Fruit fly (Drosophila melanogaster) whole organism, embryonic: Measurements from ENCODE around the gene Synd.

Experiments used
- Aef1 ChIP-seq: fragments of 200-800 bp; sonication (Bioruptor generic); IDR thresholded peaks from 3 replicates; pipeline ENCODE4 v1.3.6; 2022; ENCODE audit warnings: missing biosample characterization, missing genetic modification characterization
- Antp ChIP-seq: fragments of 200-800 bp; sonication (Bioruptor generic); optimal IDR thresholded peaks from 3 replicates; lab custom pipeline; 2016; ENCODE audit warnings: missing biosample characterization, missing genetic modification characterization
- CG11093 ChIP-seq: fragments of 200-800 bp; sonication (Bioruptor generic); IDR thresholded peaks from 3 replicates; pipeline ENCODE4 v1.3.6; 2022; ENCODE audit warnings: missing biosample characterization, missing genetic modification characterization
- CG12942 ChIP-seq: fragments of 200-800 bp; sonication (Bioruptor generic); optimal IDR thresholded peaks from 3 replicates; lab custom pipeline; 2016; ENCODE audit warnings: missing biosample characterization, missing genetic modification characterization
- CG13296 ChIP-seq: fragments of 200-800 bp; sonication (Bioruptor generic); optimal IDR thresholded peaks from 3 replicates; lab custom pipeline; 2018; ENCODE audit warnings: missing biosample characterization, mild to moderate bottlenecking, missing genetic modification characterization
- CG14667 ChIP-seq: fragments of 200-800 bp; sonication (Bioruptor generic); IDR thresholded peaks from 2 replicates; pipeline ENCODE4 v1.3.6; 2022; ENCODE audit warnings: missing biosample characterization, missing genetic modification characterization
- CG1602 ChIP-seq: fragments of 200-800 bp; sonication (Bioruptor generic); optimal IDR thresholded peaks from 3 replicates; lab custom pipeline; 2016; ENCODE audit warnings: missing biosample characterization, missing genetic modification characterization
- CG17568 ChIP-seq: fragments of 200-800 bp; sonication (Bioruptor generic); optimal IDR thresholded peaks from 2 replicates; lab custom pipeline; 2018; ENCODE audit warnings: missing biosample characterization, mild to moderate bottlenecking, missing genetic modification characterization, moderate library complexity
- CG17912 ChIP-seq: fragments of 200-800 bp; sonication (Bioruptor generic); optimal IDR thresholded peaks from 2 replicates; lab custom pipeline; 2018; ENCODE audit warnings: missing biosample characterization, mild to moderate bottlenecking, missing genetic modification characterization
- CG2116 ChIP-seq: fragments of 200-800 bp; sonication (Bioruptor generic); optimal IDR thresholded peaks from 3 replicates; lab custom pipeline; 2018; ENCODE audit warnings: missing biosample characterization, mild to moderate bottlenecking, missing genetic modification characterization
- CG2129 ChIP-seq: fragments of 200-800 bp; sonication (Bioruptor generic); IDR thresholded peaks from 2 replicates; pipeline ENCODE4 v1.3.6; 2022; ENCODE audit warnings: missing biosample characterization, missing genetic modification characterization; ENCODE audit not compliant: partially characterized antibody
- CG2875 ChIP-seq: fragments of 200-800 bp; sonication (Bioruptor generic); optimal IDR thresholded peaks from 2 replicates; lab custom pipeline; 2017; ENCODE audit warnings: missing biosample characterization, mild to moderate bottlenecking, missing genetic modification characterization, missing genetic modification reagents
- CG30020 ChIP-seq: fragments of 200-800 bp; optimal IDR thresholded peaks from 2 replicates; lab custom pipeline; 2019; ENCODE audit warnings: missing biosample characterization, mild to moderate bottlenecking, missing genetic modification characterization, moderate library complexity
- CG32772 ChIP-seq: fragments of 200-800 bp; sonication (Bioruptor generic); IDR thresholded peaks from 2 replicates; pipeline ENCODE4 v1.3.6; 2022; ENCODE audit warnings: missing biosample characterization, missing genetic modification characterization
- CG34224 ChIP-seq: fragments of 200-800 bp; sonication (Bioruptor generic); IDR thresholded peaks from 3 replicates; pipeline ENCODE4 v1.3.6; 2022; ENCODE audit warnings: missing biosample characterization, missing genetic modification characterization; ENCODE audit not compliant: partially characterized antibody
- CG34422 ChIP-seq: fragments of 200-800 bp; sonication (Bioruptor generic); IDR thresholded peaks from 3 replicates; pipeline ENCODE4 v1.3.6; 2022; ENCODE audit warnings: missing biosample characterization, missing genetic modification characterization
- CG4730 ChIP-seq: fragments of 200-800 bp; sonication (Bioruptor generic); IDR thresholded peaks from 2 replicates; pipeline ENCODE4 v1.3.6; 2022; ENCODE audit warnings: missing biosample characterization, missing genetic modification characterization
- CG5180 ChIP-seq: fragments of 200-800 bp; sonication (Bioruptor generic); optimal IDR thresholded peaks from 3 replicates; lab custom pipeline; 2017; ENCODE audit warnings: missing biosample characterization, missing genetic modification characterization, mild to moderate bottlenecking, moderate library complexity, missing genetic modification reagents
- CG6254 ChIP-seq: fragments of 200-800 bp; sonication (Bioruptor generic); optimal IDR thresholded peaks from 3 replicates; lab custom pipeline; 2017; ENCODE audit warnings: mild to moderate bottlenecking, missing biosample characterization, missing genetic modification reagents, missing genetic modification characterization
- CG6689 ChIP-seq: fragments of 200-800 bp; sonication (Bioruptor generic); IDR thresholded peaks from 2 replicates; pipeline ENCODE4 v1.3.6; 2022; ENCODE audit warnings: missing biosample characterization, missing genetic modification characterization
- CG6813 ChIP-seq: fragments of 200-800 bp; sonication (Bioruptor generic); optimal IDR thresholded peaks from 2 replicates; lab custom pipeline; 2017; ENCODE audit warnings: missing biosample characterization, missing genetic modification characterization, mild to moderate bottlenecking, moderate library complexity, missing genetic modification reagents
- CG7556 ChIP-seq: fragments of 200-800 bp; sonication (Bioruptor generic); optimal IDR thresholded peaks from 2 replicates; lab custom pipeline; 2017; ENCODE audit warnings: missing biosample characterization, mild to moderate bottlenecking, missing genetic modification characterization
- CG8478 ChIP-seq: fragments of >200 bp; optimal IDR thresholded peaks from 2 replicates; lab custom pipeline; 2018
- Camta ChIP-seq: fragments of 200-800 bp; sonication (Bioruptor generic); optimal IDR thresholded peaks from 2 replicates; lab custom pipeline; 2016; ENCODE audit warnings: missing biosample characterization, missing genetic modification characterization
- CoRest ChIP-seq: fragments of 200-800 bp; sonication (Bioruptor generic); optimal IDR thresholded peaks from 3 replicates; lab custom pipeline; 2018; ENCODE audit warnings: missing biosample characterization, mild to moderate bottlenecking, missing genetic modification characterization, moderate library complexity
- CrebB ChIP-seq: fragments of 200-800 bp; sonication (Bioruptor generic); optimal IDR thresholded peaks from 3 replicates; lab custom pipeline; 2018; ENCODE audit warnings: missing biosample characterization, mild to moderate bottlenecking, missing genetic modification characterization
- Dbx ChIP-seq: fragments of 200-800 bp; sonication (Bioruptor generic); IDR thresholded peaks from 3 replicates; pipeline ENCODE4 v1.3.6; 2022; ENCODE audit warnings: missing biosample characterization, missing genetic modification characterization
- E2f2 ChIP-seq: fragments of 200-800 bp; sonication (Bioruptor generic); IDR thresholded peaks from 2 replicates; pipeline ENCODE4 v1.3.6; 2022; ENCODE audit warnings: missing biosample characterization, missing genetic modification characterization
- HLH54F ChIP-seq: fragments of 200-800 bp; sonication (Bioruptor generic); optimal IDR thresholded peaks from 3 replicates; lab custom pipeline; 2016; ENCODE audit warnings: missing biosample characterization, missing genetic modification characterization
- Hand ChIP-seq: fragments of 200-800 bp; sonication (Bioruptor generic); optimal IDR thresholded peaks from 2 replicates; lab custom pipeline; 2017; ENCODE audit warnings: mild to moderate bottlenecking, missing biosample characterization, missing genetic modification reagents, missing genetic modification characterization
- Hey ChIP-seq: fragments of 200-800 bp; sonication (Bioruptor generic); optimal IDR thresholded peaks from 3 replicates; lab custom pipeline; 2018; ENCODE audit warnings: missing biosample characterization, mild to moderate bottlenecking, missing genetic modification characterization
- Lim3 ChIP-seq: fragments of 200-800 bp; sonication (Bioruptor generic); IDR thresholded peaks from 2 replicates; pipeline ENCODE4 v1.3.6; 2022; ENCODE audit warnings: missing biosample characterization, missing genetic modification characterization
- NK7.1 ChIP-seq: fragments of 200-800 bp; sonication (Bioruptor generic); optimal IDR thresholded peaks from 3 replicates; lab custom pipeline; 2016; ENCODE audit warnings: missing biosample characterization, missing genetic modification characterization
- Nf-YC ChIP-seq: fragments of 200-800 bp; optimal IDR thresholded peaks from 3 replicates; lab custom pipeline; 2019; ENCODE audit warnings: missing biosample characterization, mild to moderate bottlenecking, missing genetic modification characterization, moderate library complexity
- Sry-β ChIP-seq: fragments of 200-800 bp; sonication (Bioruptor generic); optimal IDR thresholded peaks from 2 replicates; lab custom pipeline; 2018; ENCODE audit warnings: missing biosample characterization, mild to moderate bottlenecking, missing genetic modification characterization, moderate library complexity
- Tbp ChIP-seq: fragments of >200 bp; optimal IDR thresholded peaks from 2 replicates; lab custom pipeline; 2018; ENCODE audit warnings: missing biosample characterization, missing genetic modification characterization
- aop ChIP-seq: fragments of 200-800 bp; sonication (Bioruptor generic); IDR thresholded peaks from 2 replicates; pipeline ENCODE4 v1.3.6; 2022; ENCODE audit warnings: missing biosample characterization, missing genetic modification characterization
- ewg ChIP-seq: fragments of 200-800 bp; sonication (Bioruptor generic); optimal IDR thresholded peaks from 3 replicates; lab custom pipeline; 2017; ENCODE audit warnings: mild to moderate bottlenecking, missing biosample characterization, missing genetic modification reagents, missing genetic modification characterization
- gcm ChIP-seq: fragments of 200-800 bp; sonication (Bioruptor generic); optimal IDR thresholded peaks from 2 replicates; lab custom pipeline; 2019; ENCODE audit warnings: missing biosample characterization, mild to moderate bottlenecking, missing genetic modification characterization, moderate library complexity
- gcm2 ChIP-seq: fragments of 200-800 bp; sonication (Bioruptor generic); optimal IDR thresholded peaks from 2 replicates; lab custom pipeline; 2016; ENCODE audit warnings: missing biosample characterization, missing genetic modification characterization
- gsb ChIP-seq: fragments of 200-800 bp; sonication (Bioruptor generic); IDR thresholded peaks from 2 replicates; pipeline ENCODE4 v1.3.6; 2022; ENCODE audit warnings: missing biosample characterization, missing genetic modification characterization
- her ChIP-seq: fragments of 200-800 bp; sonication (Bioruptor generic); optimal IDR thresholded peaks from 2 replicates; lab custom pipeline; 2016; ENCODE audit warnings: missing biosample characterization, missing genetic modification characterization
- insv ChIP-seq, 2 experiments: fragments of 200-800 bp; sonication (Bioruptor generic); optimal IDR thresholded peaks; 3 replicates each; lab custom pipeline; 2016 to 2018; ENCODE audit warnings: missing biosample characterization in 2 of 2, missing genetic modification characterization in 2 of 2
- ken ChIP-seq: fragments of 200-800 bp; sonication (Bioruptor generic); IDR thresholded peaks from 3 replicates; pipeline ENCODE4 v1.3.6; 2022; ENCODE audit warnings: missing biosample characterization, missing genetic modification characterization
- lab ChIP-seq: fragments of 200-800 bp; sonication (Bioruptor generic); optimal IDR thresholded peaks from 3 replicates; lab custom pipeline; 2017; ENCODE audit warnings: missing biosample characterization, missing genetic modification characterization, mild to moderate bottlenecking, moderate library complexity, missing genetic modification reagents
- lmd ChIP-seq: fragments of 200-800 bp; sonication (Bioruptor generic); IDR thresholded peaks from 2 replicates; pipeline ENCODE4 v1.3.6; 2022; ENCODE audit warnings: missing biosample characterization, missing genetic modification characterization
- odd ChIP-seq: fragments of 200-800 bp; sonication (Bioruptor generic); optimal IDR thresholded peaks from 2 replicates; lab custom pipeline; 2017; ENCODE audit warnings: missing biosample characterization, mild to moderate bottlenecking, missing genetic modification characterization
- otp ChIP-seq: fragments of 200-800 bp; sonication (Bioruptor generic); IDR thresholded peaks from 3 replicates; pipeline ENCODE4, ENCODE4 v1.3.6; 2022; ENCODE audit warnings: missing biosample characterization, missing genetic modification characterization
- pros ChIP-seq: fragments of 200-800 bp; sonication (Bioruptor generic); optimal IDR thresholded peaks from 3 replicates; lab custom pipeline; 2019; ENCODE audit warnings: missing biosample characterization, mild to moderate bottlenecking, missing genetic modification characterization, moderate library complexity
- slp2 ChIP-seq: fragments of 200-800 bp; sonication (Bioruptor generic); optimal IDR thresholded peaks from 2 replicates; lab custom pipeline; 2016; ENCODE audit warnings: missing biosample characterization, missing genetic modification characterization
- stc ChIP-seq: fragments of 200-800 bp; sonication (Bioruptor generic); IDR thresholded peaks from 2 replicates; pipeline ENCODE4 v1.3.6; 2022; ENCODE audit warnings: missing biosample characterization, missing genetic modification characterization

Synd gene

dm6 chr3R:20830153-20830695 is 2.4 kb upstream of the Synd start, which contains the start of gene Adss (continued):
- TF ChIP-seq CG5180, result peak; percentile 61
- peak; percentile 99 for TF ChIP-seq ewg
- TF ChIP-seq insv (GFP tag; optimal IDR thresholded peaks at IDR 0.05; lab: Kevin White, UChicago), result peak in 1 of 2 experiments; percentile 6
- TF ChIP-seq CG4730 (GFP tag; lab: Robert Waterston, UW), result no peak
- no peak for TF ChIP-seq slp2
- peak; percentile 77; the same call in 2 of the 3 replicates for TF ChIP-seq Dbx (GFP tag; lab: Robert Waterston, UW)
- TF ChIP-seq HLH54F (GFP tag; lab: Kevin White, UChicago), result no peak
- TF ChIP-seq lab, result peak; percentile 63
- 0 out of 2 replicates have a peak, but pooled peaks have one; percentile 30 for TF ChIP-seq CG6689
- no peak; the same call in 1 of the 3 replicates for TF ChIP-seq CG34224
- peak; percentile 51 for TF ChIP-seq CG17912
- 0 out of 2 replicates have a peak, but pooled peaks have one; percentile 51 for TF ChIP-seq aop (GFP tag; lab: Robert Waterston, UW)
- no peak for TF ChIP-seq CoRest (tag; lab: Kevin White, UChicago)
- no peak for TF ChIP-seq CG12942
- TF ChIP-seq Hand (GFP tag; lab: Kevin White, UChicago), result peak; percentile 47
- no peak for TF ChIP-seq pros (GFP tag; lab: Kevin White, UChicago)
- peak; percentile 57 for TF ChIP-seq CG6254 (GFP tag; lab: Kevin White, UChicago)
- TF ChIP-seq CG1602, result no peak
- peak; percentile 59 for TF ChIP-seq her (GFP tag; lab: Kevin White, UChicago)
- no peak for TF ChIP-seq CrebB
- TF ChIP-seq CG6813 (GFP tag; lab: Kevin White, UChicago), result no peak
- TF ChIP-seq CG13296 (GFP tag; lab: Kevin White, UChicago), result no peak
- peak; percentile 19; the same call in 1 of the 2 replicates for TF ChIP-seq lmd (GFP tag; lab: Robert Waterston, UW)
- no peak for TF ChIP-seq Nf-YC (tag; lab: Kevin White, UChicago)
- no peak; the same call in 1 of the 2 replicates for TF ChIP-seq E2f2 (GFP tag; lab: Robert Waterston, UW)
- peak; percentile 66 for TF ChIP-seq Tbp
- no peak for TF ChIP-seq CG17568 (GFP tag; lab: Kevin White, UChicago)
- no peak for TF ChIP-seq odd (GFP tag; lab: Kevin White, UChicago)
- no peak for TF ChIP-seq CG30020 (tag; lab: Kevin White, UChicago)
- no peak for TF ChIP-seq CG2129 (GFP tag; lab: Robert Waterston, UW)
- TF ChIP-seq CG7556, result no peak
- TF ChIP-seq CG14667 (GFP tag; lab: Robert Waterston, UW), result no peak
- no peak for TF ChIP-seq gsb (GFP tag; lab: Robert Waterston, UW)
- TF ChIP-seq NK7.1 (GFP tag; lab: Kevin White, UChicago), result no peak
- TF ChIP-seq Camta (GFP tag; lab: Kevin White, UChicago), result peak; percentile 15
- no peak for TF ChIP-seq Lim3 (GFP tag; lab: Robert Waterston, UW)
- no peak for TF ChIP-seq CG32772 (GFP tag; lab: Robert Waterston, UW)
- TF ChIP-seq gcm2 (GFP tag; lab: Kevin White, UChicago), result no peak
- TF ChIP-seq Sry-β, result no peak
- TF ChIP-seq otp, result no peak
- TF ChIP-seq CG34422 (GFP tag; lab: Robert Waterston, UW), result peak; percentile 29; the same call in 1 of the 3 replicates
- no peak for TF ChIP-seq Hey (tag; lab: Kevin White, UChicago)
- no peak for TF ChIP-seq Aef1 (GFP tag; lab: Robert Waterston, UW)
- no peak for TF ChIP-seq CG2116 (GFP tag; lab: Kevin White, UChicago)
- peak; percentile 36 for TF ChIP-seq Antp (GFP tag; lab: Kevin White, UChicago)
- TF ChIP-seq CG11093 (GFP tag; lab: Robert Waterston, UW), result no peak
- no peak for TF ChIP-seq ken (GFP tag; lab: Robert Waterston, UW)
- no peak for TF ChIP-seq CG8478 (lab: Kevin White, UChicago)
- peak; percentile 57 for TF ChIP-seq gcm
- TF ChIP-seq CG2875 (GFP tag; lab: Kevin White, UChicago), result no peak
- TF ChIP-seq stc, result no peak
